Worm (Caenorhabditis elegans): ENCODE data around the gene cpg-8.
A peak's percentile ranks its signal among the peaks of the same experiment; 100 is the strongest.

ce11 chrV:4734608-4735007 lies 42.4 kb upstream of the cpg-8 start:
- TF ChIP-seq aly-2 (tag; optimal IDR thresholded peaks at IDR 0.05) (peak; percentile 31), nhr-77 (tag; optimal IDR thresholded peaks at IDR 0.05) (no peak), fos-1 (tag; optimal IDR thresholded peaks at IDR 0.05) (no peak), jun-1 (tag; optimal IDR thresholded peaks at IDR 0.05) (no peak), ztf-11 (tag; optimal IDR thresholded peaks at IDR 0.05) (no peak), php-3 (GFP tag; IDR thresholded peaks at IDR 0.05) (no peak), T20F7.1 (GFP tag; optimal IDR thresholded peaks at IDR 0.05) (no peak), lsy-2 (tag; optimal IDR thresholded peaks at IDR 0.05) (no peak), set-16 (GFP tag; IDR thresholded peaks at IDR 0.05) (no peak), lin-1 (GFP tag; IDR thresholded peaks at IDR 0.05) (no peak)

Data from whole organism, L4 larva.